Fruit fly (Drosophila melanogaster) Kc167 (cell line): ENCODE data around the gene CG5080.

Source experiments
- Sin3A ChIP-seq: fragments of >200 bp; optimal IDR thresholded peaks from 2 replicates; lab custom pipeline; 2018; ENCODE audit warnings: missing external identifiers
- insv ChIP-seq: fragments of >200 bp; optimal IDR thresholded peaks from 3 replicates; lab custom pipeline; 2018; ENCODE audit warnings: missing external identifiers

DNA sequence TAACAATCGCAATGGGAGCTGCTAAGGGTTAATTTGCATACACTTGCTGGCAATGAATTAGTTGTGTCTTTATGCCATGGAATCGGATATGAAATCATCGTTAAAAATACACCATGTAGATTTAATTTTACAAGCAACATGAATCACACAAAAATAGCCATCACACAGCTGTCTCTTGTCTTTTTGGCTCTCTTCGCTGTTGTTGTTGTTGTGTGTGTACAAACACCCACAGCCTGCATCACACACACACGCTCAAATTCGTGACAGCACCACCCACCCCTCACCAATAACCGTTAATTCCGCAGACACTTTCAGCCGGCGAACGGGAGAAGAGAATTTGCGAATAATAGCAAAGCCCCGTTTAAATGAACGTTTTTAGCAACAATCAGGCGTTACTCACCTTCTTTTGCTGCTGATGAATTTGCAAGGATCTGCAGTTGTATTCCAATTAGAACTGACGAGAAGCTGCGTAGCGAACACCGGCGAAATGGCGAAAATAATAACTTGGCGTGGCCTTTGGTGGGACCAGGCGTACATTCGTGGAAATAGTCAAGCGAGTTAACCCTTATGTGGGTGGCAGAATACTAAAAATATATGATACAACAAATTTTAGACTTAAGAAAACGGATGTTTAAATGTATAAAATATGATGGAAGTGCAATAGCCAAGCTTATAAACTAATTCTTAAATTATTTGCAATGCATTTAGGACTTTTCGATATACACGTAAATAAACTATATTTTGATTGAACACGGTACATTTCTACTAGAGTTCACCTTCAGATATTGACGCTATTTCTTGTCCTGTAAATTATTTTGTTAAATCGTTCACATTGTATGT is 5.8 kb downstream of the CG5080 start, which contains the start of gene capt:
- TF ChIP-seq Sin3A (lab: Kevin White, UChicago) (peak; percentile 89), insv (lab: Kevin White, UChicago) (no peak)
